Fruit fly (Drosophila melanogaster) whole organism, larva: Measurements from ENCODE around the gene CG14629.

Source experiments
- noc ChIP-seq: fragments of 200-800 bp; sonication (Bioruptor generic); optimal IDR thresholded peaks from 3 replicates; lab custom pipeline; 2019; ENCODE audit warnings: missing biosample characterization, mild to moderate bottlenecking, missing genetic modification characterization, moderate library complexity

CG14629 gene

DNA sequence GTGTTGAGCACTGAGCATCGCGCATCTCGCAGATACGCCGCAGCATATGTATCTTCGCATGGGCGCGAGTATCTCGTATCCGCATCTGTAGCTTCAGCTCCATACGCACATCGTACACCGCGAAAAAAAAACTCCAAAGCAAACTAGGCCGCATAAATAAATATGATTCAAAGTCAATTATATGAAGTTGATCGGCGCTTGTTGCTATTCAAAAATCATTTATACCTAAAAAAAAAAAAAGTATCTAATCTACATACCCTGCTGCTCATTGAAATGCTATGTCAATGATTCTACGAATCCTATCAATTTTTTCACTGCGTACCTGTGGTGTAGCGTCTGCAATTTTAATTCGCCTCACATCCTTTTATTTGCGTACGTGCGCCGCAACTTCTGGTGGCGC, 29.4 kb downstream of the CG14629 start:
- no peak for TF ChIP-seq noc (tag; lab: Kevin White, UChicago)

DNA sequence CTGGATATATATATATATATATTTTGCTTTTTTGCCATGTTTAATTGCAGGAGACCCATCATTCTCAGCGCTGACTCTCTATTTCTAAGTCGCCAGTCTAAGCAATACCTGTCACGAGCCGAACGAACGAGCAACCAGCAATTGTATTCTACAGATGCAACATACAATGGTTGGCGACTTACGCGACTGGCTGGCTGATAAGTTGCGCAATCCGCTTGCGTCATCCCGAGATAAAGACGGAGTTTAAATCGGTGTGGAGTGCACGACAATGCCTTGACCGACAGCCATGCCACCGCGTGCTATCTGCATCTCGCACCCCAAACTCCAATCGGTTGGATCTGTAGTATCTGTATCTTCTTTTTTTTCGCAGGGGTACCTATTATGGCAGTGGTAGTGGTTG, 31.1 kb downstream of the CG14629 start:
- TF ChIP-seq noc (tag; lab: Kevin White, UChicago), result no peak

DNA sequence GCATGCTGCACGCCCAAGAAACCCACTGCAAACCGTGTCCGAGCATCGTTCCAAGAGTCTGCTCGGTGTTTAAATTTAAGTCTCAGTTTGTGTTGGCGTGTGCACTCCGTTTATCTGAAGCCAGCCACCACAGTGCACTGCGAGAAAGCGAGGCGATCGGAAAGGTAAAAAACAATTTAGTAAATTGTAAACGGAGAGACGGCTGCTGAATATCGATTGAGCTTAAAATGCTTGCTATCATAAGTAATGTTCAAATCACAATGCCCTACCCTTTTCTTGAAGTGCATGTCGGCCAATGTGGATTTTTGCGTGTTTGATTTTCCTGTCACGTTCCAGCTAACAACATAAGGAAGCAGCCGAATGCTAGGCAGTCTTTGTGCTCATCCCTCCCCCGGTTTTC, 31.8 kb downstream of the CG14629 start:
- no peak for TF ChIP-seq noc (tag; lab: Kevin White, UChicago)

DNA sequence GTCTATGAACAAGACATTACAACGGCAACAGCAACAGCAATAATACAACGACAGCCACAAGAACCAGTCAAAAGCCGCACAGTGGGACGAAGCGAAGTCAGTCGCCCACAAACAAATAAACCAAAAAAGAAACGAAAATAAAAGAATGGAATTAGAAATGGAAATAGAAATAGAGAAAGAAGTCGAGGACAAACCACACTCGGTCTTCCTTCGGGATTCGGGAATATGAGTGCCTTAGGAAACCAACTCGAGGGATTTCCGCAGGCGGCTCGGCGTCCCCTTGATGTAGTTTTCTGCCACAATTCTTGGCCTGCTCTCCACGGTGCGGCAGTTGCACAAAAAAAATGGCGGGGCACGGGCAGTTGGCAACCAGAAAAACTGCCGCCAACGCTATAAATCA, 39.1 kb downstream of the CG14629 start:
- no peak for TF ChIP-seq noc (tag; lab: Kevin White, UChicago)

DNA sequence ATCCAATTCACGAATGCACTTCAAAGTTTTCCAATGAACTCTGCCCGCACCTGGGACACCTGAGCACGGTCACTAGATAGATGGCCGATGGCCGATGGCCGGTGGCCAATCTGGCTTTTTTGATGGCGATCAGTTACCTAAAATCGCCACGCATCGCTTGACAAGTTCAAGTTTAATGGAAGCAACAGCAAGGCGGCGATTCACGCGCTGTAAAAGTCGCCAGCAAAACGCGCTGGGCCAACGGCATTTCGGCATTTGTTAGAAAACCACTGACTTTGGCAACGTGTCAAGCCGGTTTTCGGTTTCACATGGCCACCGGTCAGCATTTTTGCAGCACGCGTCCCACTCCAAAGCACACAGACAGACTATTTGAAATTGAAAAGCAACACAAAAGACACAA, 43.0 kb downstream of the CG14629 start:
- no peak for TF ChIP-seq noc (tag; lab: Kevin White, UChicago)

DNA sequence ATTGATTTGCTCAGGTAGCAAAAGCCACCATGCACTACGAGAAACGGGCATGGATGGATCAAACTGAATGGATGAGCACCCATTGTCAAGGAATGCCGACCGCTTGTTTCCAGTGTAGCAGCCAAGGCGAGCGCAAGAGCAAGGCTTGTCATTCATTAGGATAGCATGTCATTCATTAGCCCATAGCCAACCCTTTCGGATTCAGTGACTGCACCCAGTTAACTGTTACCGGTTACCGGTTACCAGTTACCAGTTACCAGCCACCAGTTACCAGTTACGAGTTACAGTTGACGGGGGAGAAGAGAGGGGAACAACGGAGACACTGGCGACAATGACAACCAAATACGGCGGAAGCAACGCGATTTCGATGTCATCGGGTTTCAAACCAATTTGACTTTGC, 48.3 kb downstream of the CG14629 start:
- TF ChIP-seq noc (tag; lab: Kevin White, UChicago), result no peak
